ENCODE assay signal across 3 fruit fly cellular contexts in the genomic region with DNA sequence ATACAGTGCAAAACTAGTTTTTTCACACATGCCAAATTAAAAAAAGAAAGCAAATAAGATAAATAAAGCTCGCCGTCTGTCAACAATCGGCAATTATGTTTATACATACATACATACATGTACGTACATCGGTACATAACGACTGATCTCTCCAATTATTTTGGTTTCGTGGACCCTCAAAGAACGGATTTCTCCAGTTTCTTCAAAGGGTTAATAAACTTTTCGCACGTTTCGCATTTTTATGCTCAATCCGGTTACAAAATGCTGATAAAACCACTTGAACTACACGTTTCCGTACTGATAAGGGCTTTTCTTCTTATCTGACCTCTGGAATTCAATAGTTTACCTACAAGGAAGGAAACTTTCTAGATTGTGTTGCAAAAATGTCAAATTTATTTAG.
TF ChIP-seq lines count a peak whose summit lies in the region.

No protein-coding gene starts in this region.

- no peak for TF ChIP-seq CTCF in whole organism, embryonic (GFP tag; optimal IDR thresholded peaks at IDR 0.05; lab: Kevin White, UChicago)

TF ChIP-seq in whole organism, adult, 20 proteins besides CTCF, POLR2A, EP300 and RAD21:
- TF ChIP-seq pad (GFP tag; optimal IDR thresholded peaks at IDR 0.05; lab: Kevin White, UChicago) (peak; percentile 20), Crg-1 (GFP tag; optimal IDR thresholded peaks at IDR 0.05; lab: Kevin White, UChicago) (no peak)

TF ChIP-seq in whole organism, embryonic, 481 proteins besides CTCF, POLR2A, EP300 and RAD21:
- TF ChIP-seq sd (tag; optimal IDR thresholded peaks at IDR 0.05; lab: Kevin White, UChicago) (peak; percentile 35), cwo (GFP tag; optimal IDR thresholded peaks at IDR 0.05; lab: Kevin White, UChicago) (peak; percentile 56), CG11093 (GFP tag; IDR thresholded peaks at IDR 0.05; lab: Robert Waterston, UW) (no peak)
TF ChIP-seq in whole organism, embryonic: peak in this region for 2.

TF ChIP-seq in whole organism, pupa, 21 proteins besides CTCF, POLR2A, EP300 and RAD21:
- peak; percentile 51 for TF ChIP-seq EcR (GFP tag; optimal IDR thresholded peaks at IDR 0.05; lab: Kevin White, UChicago)
- no peak for TF ChIP-seq CG10348 (GFP tag; IDR thresholded peaks at IDR 0.05; lab: Robert Waterston, UW)
- no peak for TF ChIP-seq CG15710 (tag; optimal IDR thresholded peaks at IDR 0.05; lab: Kevin White, UChicago)
